Fruit fly (Drosophila melanogaster) whole organism, embryonic: ENCODE data around the gene CG5435.

Experiments used
- ATbp ChIP-seq: fragments of 200-800 bp; sonication (Bioruptor generic); optimal IDR thresholded peaks from 2 replicates; lab custom pipeline; 2017; ENCODE audit warnings: missing biosample characterization, mild to moderate bottlenecking, missing genetic modification characterization, missing genetic modification reagents
- Antp ChIP-seq: fragments of 200-800 bp; sonication (Bioruptor generic); optimal IDR thresholded peaks from 3 replicates; lab custom pipeline; 2016; ENCODE audit warnings: missing biosample characterization, missing genetic modification characterization
- Bdp1 ChIP-seq: fragments of 200-800 bp; sonication (Bioruptor generic); optimal IDR thresholded peaks from 3 replicates; lab custom pipeline; 2016; ENCODE audit warnings: missing biosample characterization, missing genetic modification characterization
- CG10274 ChIP-seq: fragments of 200-800 bp; sonication (Bioruptor generic); optimal IDR thresholded peaks from 3 replicates; lab custom pipeline; 2017; ENCODE audit warnings: missing biosample characterization, mild to moderate bottlenecking, missing genetic modification characterization
- CG12219 ChIP-seq: fragments of 200-800 bp; sonication (Bioruptor generic); optimal IDR thresholded peaks from 3 replicates; lab custom pipeline; 2018; ENCODE audit warnings: missing biosample characterization, mild to moderate bottlenecking, missing genetic modification characterization
- CG12299 ChIP-seq: fragments of 200-800 bp; sonication (Bioruptor generic); optimal IDR thresholded peaks from 2 replicates; lab custom pipeline; 2018; ENCODE audit warnings: missing biosample characterization, mild to moderate bottlenecking, missing genetic modification characterization
- CG13123 ChIP-seq: fragments of 200-800 bp; sonication (Bioruptor generic); optimal IDR thresholded peaks from 2 replicates; lab custom pipeline; 2016; ENCODE audit warnings: missing biosample characterization, missing genetic modification characterization
- CG13296 ChIP-seq: fragments of 200-800 bp; sonication (Bioruptor generic); optimal IDR thresholded peaks from 3 replicates; lab custom pipeline; 2018; ENCODE audit warnings: missing biosample characterization, mild to moderate bottlenecking, missing genetic modification characterization
- CG13424 ChIP-seq: fragments of 200-800 bp; sonication (Bioruptor generic); optimal IDR thresholded peaks from 2 replicates; lab custom pipeline; 2019; ENCODE audit warnings: missing biosample characterization, mild to moderate bottlenecking, missing genetic modification characterization, moderate library complexity
- CG14710 ChIP-seq: fragments of 200-800 bp; sonication (Bioruptor generic); optimal IDR thresholded peaks from 3 replicates; lab custom pipeline; 2019; ENCODE audit warnings: missing biosample characterization, mild to moderate bottlenecking, missing genetic modification characterization, moderate library complexity
- CG15269 ChIP-seq: fragments of 200-800 bp; sonication (Bioruptor generic); optimal IDR thresholded peaks from 2 replicates; lab custom pipeline; 2018; ENCODE audit warnings: missing biosample characterization, mild to moderate bottlenecking, missing genetic modification characterization, moderate library complexity
- CG15696 ChIP-seq: fragments of 200-800 bp; sonication (Bioruptor generic); optimal IDR thresholded peaks from 2 replicates; lab custom pipeline; 2019; ENCODE audit warnings: missing biosample characterization, mild to moderate bottlenecking, missing genetic modification characterization, moderate library complexity
- CG18476 ChIP-seq: fragments of 200-800 bp; sonication (Bioruptor generic); optimal IDR thresholded peaks from 2 replicates; lab custom pipeline; 2016; ENCODE audit warnings: missing biosample characterization, mild to moderate bottlenecking, missing genetic modification characterization
- CG2202 ChIP-seq: fragments of 200-800 bp; sonication (Bioruptor generic); optimal IDR thresholded peaks from 2 replicates; lab custom pipeline; 2018; ENCODE audit warnings: missing biosample characterization, mild to moderate bottlenecking, missing genetic modification characterization
- CG3847 ChIP-seq: fragments of 200-800 bp; sonication (Bioruptor generic); IDR thresholded peaks from 2 replicates; pipeline ENCODE4 v1.3.6; 2022; ENCODE audit warnings: missing biosample characterization, missing genetic modification characterization
- CG4707 ChIP-seq: fragments of 200-800 bp; sonication (Bioruptor generic); optimal IDR thresholded peaks from 2 replicates; lab custom pipeline; 2018; ENCODE audit warnings: missing biosample characterization, mild to moderate bottlenecking, missing genetic modification characterization, moderate library complexity
- CG7372 ChIP-seq: fragments of 200-800 bp; sonication (Bioruptor generic); IDR thresholded peaks from 2 replicates; pipeline ENCODE4 v1.3.6; 2022; ENCODE audit warnings: missing biosample characterization, missing genetic modification characterization
- CG8924 ChIP-seq: fragments of 200-800 bp; optimal IDR thresholded peaks from 3 replicates; lab custom pipeline; 2019; ENCODE audit warnings: missing biosample characterization, mild to moderate bottlenecking, missing genetic modification characterization, moderate library complexity
- CG9797 ChIP-seq: fragments of 200-800 bp; sonication (Bioruptor generic); optimal IDR thresholded peaks from 3 replicates; lab custom pipeline; 2018; ENCODE audit warnings: missing biosample characterization, mild to moderate bottlenecking, missing genetic modification characterization
- CG9876 ChIP-seq: fragments of 200-800 bp; sonication (Bioruptor generic); optimal IDR thresholded peaks from 2 replicates; lab custom pipeline; 2016; ENCODE audit warnings: missing biosample characterization, missing genetic modification characterization
- CG9932 ChIP-seq: fragments of 200-800 bp; sonication (Bioruptor generic); IDR thresholded peaks from 2 replicates; pipeline ENCODE4 v1.3.6; 2022; ENCODE audit warnings: missing biosample characterization, missing genetic modification characterization
- Dbx ChIP-seq: fragments of 200-800 bp; sonication (Bioruptor generic); IDR thresholded peaks from 3 replicates; pipeline ENCODE4 v1.3.6; 2022; ENCODE audit warnings: missing biosample characterization, missing genetic modification characterization
- Drgx ChIP-seq: fragments of 200-800 bp; sonication (Bioruptor generic); IDR thresholded peaks from 2 replicates; pipeline ENCODE4 v1.3.6; 2022; ENCODE audit warnings: missing biosample characterization, missing genetic modification characterization
- E2f2 ChIP-seq: fragments of 200-800 bp; sonication (Bioruptor generic); IDR thresholded peaks from 2 replicates; pipeline ENCODE4 v1.3.6; 2022; ENCODE audit warnings: missing biosample characterization, missing genetic modification characterization
- Eip74EF ChIP-seq, 2 experiments: fragments of 200-800 bp in 1 of 2; fragments of >200 bp in 1 of 2; sonication (Bioruptor generic) in 1 of 2; optimal IDR thresholded peaks; 2 replicates each; lab custom pipeline; 2017 to 2019; ENCODE audit warnings: missing biosample characterization in 2 of 2, missing genetic modification characterization in 2 of 2, mild to moderate bottlenecking in 1 of 2, moderate library complexity in 1 of 2
- HmgD ChIP-seq: fragments of 200-800 bp; sonication (Bioruptor generic); optimal IDR thresholded peaks from 3 replicates; lab custom pipeline; 2016; ENCODE audit warnings: missing biosample characterization, missing genetic modification characterization
- Mrtf ChIP-seq: fragments of 200-800 bp; sonication (Bioruptor generic); IDR thresholded peaks from 3 replicates; pipeline ENCODE4 v1.3.6; 2022; ENCODE audit warnings: missing biosample characterization, missing genetic modification characterization
- Myb ChIP-seq: fragments of 200-800 bp; sonication (Bioruptor generic); optimal IDR thresholded peaks from 2 replicates; lab custom pipeline; 2016; ENCODE audit warnings: missing biosample characterization, missing genetic modification characterization
- Nf-YC ChIP-seq: fragments of 200-800 bp; optimal IDR thresholded peaks from 3 replicates; lab custom pipeline; 2019; ENCODE audit warnings: missing biosample characterization, mild to moderate bottlenecking, missing genetic modification characterization, moderate library complexity
- Scr ChIP-seq: fragments of 200-800 bp; sonication (Bioruptor generic); IDR thresholded peaks from 2 replicates; pipeline ENCODE4 v1.3.6; 2022; ENCODE audit warnings: missing biosample characterization, missing genetic modification characterization; ENCODE audit not compliant: partially characterized antibody
- Trl ChIP-seq, 3 experiments: fragments of >200 bp in 2 of 3; fragments of 200-800 bp in 1 of 3; sonication (Bioruptor generic) in 1 of 3; optimal IDR thresholded peaks; 2 replicates in 1 of 3; 3 replicates in 2 of 3; lab custom pipeline; 2016 to 2017; ENCODE audit warnings: missing biosample characterization in 1 of 3, missing genetic modification characterization in 1 of 3
- ac ChIP-seq: fragments of 200-800 bp; sonication (Bioruptor generic); optimal IDR thresholded peaks from 3 replicates; lab custom pipeline; 2017; ENCODE audit warnings: missing biosample characterization, mild to moderate bottlenecking, missing genetic modification characterization
- bbx ChIP-seq: fragments of 200-800 bp; sonication (Bioruptor generic); IDR thresholded peaks from 2 replicates; pipeline ENCODE4 v1.3.6; 2022; ENCODE audit warnings: missing biosample characterization, missing genetic modification characterization; ENCODE audit not compliant: partially characterized antibody
- bsh ChIP-seq, 2 experiments: fragments of 200-800 bp; sonication (Bioruptor generic); optimal IDR thresholded peaks; 2 replicates each; lab custom pipeline; 2017 to 2018; ENCODE audit warnings: mild to moderate bottlenecking in 2 of 2, missing biosample characterization in 2 of 2, missing genetic modification characterization in 2 of 2, moderate library complexity in 1 of 2
- cg ChIP-seq: fragments of 200-800 bp; sonication (Bioruptor generic); optimal IDR thresholded peaks from 3 replicates; lab custom pipeline; 2019; ENCODE audit warnings: missing biosample characterization, mild to moderate bottlenecking, missing genetic modification characterization, moderate library complexity
- chm ChIP-seq: fragments of 200-800 bp; sonication (Bioruptor generic); IDR thresholded peaks from 2 replicates; pipeline ENCODE4 v1.3.6; 2022; ENCODE audit warnings: missing biosample characterization, missing genetic modification characterization
- emc ChIP-seq: fragments of 200-800 bp; sonication (Bioruptor generic); optimal IDR thresholded peaks from 2 replicates; lab custom pipeline; 2016; ENCODE audit warnings: missing biosample characterization, missing genetic modification characterization
- gcm ChIP-seq: fragments of 200-800 bp; sonication (Bioruptor generic); optimal IDR thresholded peaks from 2 replicates; lab custom pipeline; 2019; ENCODE audit warnings: missing biosample characterization, mild to moderate bottlenecking, missing genetic modification characterization, moderate library complexity
- gcm2 ChIP-seq: fragments of 200-800 bp; sonication (Bioruptor generic); optimal IDR thresholded peaks from 2 replicates; lab custom pipeline; 2016; ENCODE audit warnings: missing biosample characterization, missing genetic modification characterization
- klu ChIP-seq: fragments of 200-800 bp; sonication (Bioruptor generic); IDR thresholded peaks from 2 replicates; pipeline ENCODE4 v1.3.6; 2022; ENCODE audit warnings: missing biosample characterization, missing genetic modification characterization
- lab ChIP-seq: fragments of 200-800 bp; sonication (Bioruptor generic); optimal IDR thresholded peaks from 3 replicates; lab custom pipeline; 2017; ENCODE audit warnings: missing biosample characterization, missing genetic modification characterization, mild to moderate bottlenecking, moderate library complexity, missing genetic modification reagents
- nerfin-1 ChIP-seq: fragments of 200-800 bp; sonication (Bioruptor generic); optimal IDR thresholded peaks from 3 replicates; lab custom pipeline; 2019; ENCODE audit warnings: missing biosample characterization, mild to moderate bottlenecking, missing genetic modification characterization, moderate library complexity
- peb ChIP-seq: fragments of 200-800 bp; sonication (Bioruptor generic); IDR thresholded peaks from 2 replicates; pipeline ENCODE4 v1.3.6; 2022; ENCODE audit warnings: missing biosample characterization, missing genetic modification characterization
- sens ChIP-seq: fragments of 200-800 bp; sonication (Bioruptor generic); peaks from one replicate; lab custom pipeline; 2016; ENCODE audit warnings: missing biosample characterization, missing genetic modification characterization
- sr ChIP-seq: fragments of 200-800 bp; sonication (Bioruptor generic); IDR thresholded peaks from 3 replicates; pipeline ENCODE4 v1.3.6; 2022; ENCODE audit warnings: missing biosample characterization, missing genetic modification characterization
- stwl ChIP-seq: fragments of 200-800 bp; sonication (Bioruptor generic); optimal IDR thresholded peaks from 3 replicates; lab custom pipeline; 2018; ENCODE audit warnings: missing biosample characterization, mild to moderate bottlenecking, missing genetic modification characterization, moderate library complexity
- unpg ChIP-seq: fragments of 200-800 bp; sonication (Bioruptor generic); optimal IDR thresholded peaks from 3 replicates; lab custom pipeline; 2018; ENCODE audit warnings: missing biosample characterization, mild to moderate bottlenecking, missing genetic modification characterization, moderate library complexity
- zen2 ChIP-seq: fragments of 200-800 bp; sonication (Bioruptor generic); IDR thresholded peaks from 3 replicates; pipeline ENCODE4 v1.3.6; 2022; ENCODE audit warnings: missing biosample characterization, missing genetic modification characterization; ENCODE audit not compliant: partially characterized antibody

Gene CG5435

DNA sequence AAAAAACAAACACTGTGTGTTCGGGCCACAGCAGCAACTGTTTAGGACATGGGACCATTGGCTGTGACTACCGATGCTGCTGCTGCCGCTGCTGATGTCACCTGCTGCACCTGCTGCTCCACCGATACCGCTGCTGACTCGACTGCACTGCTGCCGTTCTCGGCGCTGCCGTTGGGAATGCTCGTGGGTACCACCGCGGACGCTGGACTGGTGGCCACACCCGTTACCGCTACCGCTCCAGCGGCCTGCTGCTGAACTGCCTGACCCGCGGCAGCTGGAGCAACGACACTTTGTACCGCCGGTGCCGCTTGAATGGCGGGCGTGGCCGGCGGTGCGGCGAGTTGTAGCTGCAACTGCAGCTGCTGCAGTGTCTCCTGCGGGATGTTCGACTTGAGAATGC, 27.0 kb upstream of the CG5435 start (continued):
- no peak for TF ChIP-seq CG13123
- peak; percentile 32 for TF ChIP-seq sens (GFP tag; lab: Kevin White, UChicago)
- TF ChIP-seq klu (GFP tag; lab: Robert Waterston, UW) = 0 out of 2 replicates have a peak, but pooled peaks have one; percentile 21
- no peak for TF ChIP-seq CG10274 (GFP tag; lab: Kevin White, UChicago)
- TF ChIP-seq HmgD (GFP tag; lab: Kevin White, UChicago) = peak; percentile 9
- TF ChIP-seq CG3847 (GFP tag; lab: Robert Waterston, UW) = 0 out of 2 replicates have a peak, but pooled peaks have one; percentile 10
- peak; percentile 1 for TF ChIP-seq Myb
- TF ChIP-seq peb (GFP tag; lab: Robert Waterston, UW) = 0 out of 2 replicates have a peak, but pooled peaks have one; percentile 5
- TF ChIP-seq CG9932 (GFP tag; lab: Robert Waterston, UW) = 0 out of 2 replicates have a peak, but pooled peaks have one; percentile 37
- TF ChIP-seq ac (GFP tag; lab: Kevin White, UChicago) = peak; percentile 98

DNA sequence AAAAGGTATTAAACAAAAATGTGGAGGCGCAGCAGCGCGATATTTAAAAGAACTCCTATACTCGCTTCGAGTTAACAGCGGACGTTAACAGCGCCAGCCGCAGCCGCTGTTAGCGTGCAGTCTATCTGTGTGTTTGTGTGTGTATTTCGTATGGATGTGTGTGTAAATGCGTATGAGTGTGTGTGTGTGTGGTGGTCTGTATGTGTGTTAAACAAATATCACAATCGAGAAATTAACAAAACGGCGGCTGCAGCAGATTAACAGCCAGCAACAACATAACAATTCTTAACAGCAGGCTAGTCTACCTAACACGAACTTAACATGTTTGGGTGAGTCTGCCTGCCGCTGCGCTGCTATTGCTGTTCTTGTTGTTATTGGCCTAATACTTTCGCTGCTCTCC, 26.5 kb upstream of the CG5435 start:
- TF ChIP-seq stwl (tag; lab: Kevin White, UChicago) (peak; percentile 25), Trl (optimal IDR thresholded peaks at IDR 0.05; lab: Kevin White, UChicago) (no peak), Trl (GFP tag; optimal IDR thresholded peaks at IDR 0.05; lab: Kevin White, UChicago) (no peak), CG14710 (tag; lab: Kevin White, UChicago) (peak; percentile 9), CG15696 (tag; lab: Kevin White, UChicago) (peak; percentile 18), Eip74EF (GFP tag; optimal IDR thresholded peaks at IDR 0.05; lab: Kevin White, UChicago) (no peak), bbx (no peak), Drgx (no peak), cg (GFP tag; lab: Kevin White, UChicago) (peak; percentile 97), CG4707 (peak; percentile 1), CG18476 (GFP tag; lab: Kevin White, UChicago) (no peak), chm (peak; percentile 42; the same call in 1 of the 2 replicates), Bdp1 (GFP tag; lab: Kevin White, UChicago) (no peak), Antp (GFP tag; lab: Kevin White, UChicago) (no peak), CG15269 (no peak), CG3847 (GFP tag; lab: Robert Waterston, UW) (no peak), CG12299 (tag; lab: Kevin White, UChicago) (no peak), Dbx (GFP tag; lab: Robert Waterston, UW) (no peak), CG12219 (GFP tag; lab: Kevin White, UChicago) (peak; percentile 28), CG8924 (peak; percentile 48), CG2202 (tag; lab: Kevin White, UChicago) (peak; percentile 18), CG7372 (no peak), Nf-YC (tag; lab: Kevin White, UChicago) (peak; percentile 28), sr (GFP tag; lab: Robert Waterston, UW) (no peak), gcm (peak; percentile 23), Mrtf (GFP tag; lab: Robert Waterston, UW) (no peak), ATbp (peak; percentile 17), zen2 (GFP tag; lab: Robert Waterston, UW) (0 out of 3 replicates have a peak, but pooled peaks have one; percentile 25), E2f2 (GFP tag; lab: Robert Waterston, UW) (peak; percentile 24; the same call in 1 of the 2 replicates), CG9876 (GFP tag; lab: Kevin White, UChicago) (no peak), lab (GFP tag; lab: Kevin White, UChicago) (peak; percentile 22), bsh (GFP tag; optimal IDR thresholded peaks at IDR 0.05; lab: Kevin White, UChicago) (peak in 1 of 2 experiments; percentile 1), emc (GFP tag; lab: Kevin White, UChicago) (no peak), CG13296 (GFP tag; lab: Kevin White, UChicago) (peak; percentile 10), CG9797 (no peak), unpg (no peak), CG13424 (peak; percentile 0), nerfin-1 (tag; lab: Kevin White, UChicago) (peak; percentile 17), Scr (GFP tag; lab: Robert Waterston, UW) (0 out of 2 replicates have a peak, but pooled peaks have one; percentile 12), gcm2 (GFP tag; lab: Kevin White, UChicago) (no peak)
